Worm (Caenorhabditis elegans) whole organism, young adult: ENCODE data around the gene T01G6.10.

Experiments used
- F33H1.4 ChIP-seq: fragments of 200-800 bp; sonication (Bioruptor generic); IDR thresholded peaks from 2 replicates; pipeline ENCODE4 v1.3.6; 2022; ENCODE audit warnings: missing genetic modification reagents, missing genetic modification characterization, missing compliant biosample characterization
- F37B4.10 ChIP-seq: fragments of 200-800 bp; sonication (Bioruptor generic); IDR thresholded peaks from 2 replicates; pipeline ENCODE4 v1.3.6; 2022; ENCODE audit warnings: missing genetic modification characterization, missing compliant biosample characterization
- F39B2.1 ChIP-seq: fragments of 200-800 bp; sonication (Bioruptor generic); IDR thresholded peaks from 2 replicates; pipeline ENCODE4 v1.3.6; 2022; ENCODE audit warnings: missing genetic modification reagents, missing genetic modification characterization, missing compliant biosample characterization
- Y67H2A.10 ChIP-seq: fragments of 200-800 bp; sonication (Bioruptor generic); conservative IDR thresholded peaks from 2 replicates; pipeline ENCODE4 v1.3.6; 2022; ENCODE audit warnings: missing genetic modification reagents, missing genetic modification characterization, missing compliant biosample characterization
- athp-1 ChIP-seq: sonication (generic microtip); optimal IDR thresholded peaks from 2 replicates; lab custom pipeline; 2017; ENCODE audit warnings: mild to moderate bottlenecking, missing genetic modification characterization, missing compliant biosample characterization
- attf-5 ChIP-seq: fragments of 200-800 bp; sonication (Bioruptor generic); optimal IDR thresholded peaks from 2 replicates; lab custom pipeline; 2018; ENCODE audit warnings: mild to moderate bottlenecking, missing genetic modification characterization, missing compliant biosample characterization
- bed-2 ChIP-seq: fragments of 200-800 bp; sonication (Bioruptor generic); IDR thresholded peaks from 2 replicates; pipeline ENCODE4 v1.3.6; 2022; ENCODE audit warnings: missing genetic modification reagents, missing genetic modification characterization, missing compliant biosample characterization
- cebp-1 ChIP-seq, 2 experiments: fragments of 200-800 bp in 1 of 2; sonication (Bioruptor generic) in 1 of 2; sonication (generic microtip) in 1 of 2; IDR thresholded peaks in 1 of 2; optimal IDR thresholded peaks in 1 of 2; 2 replicates each; pipeline versions ENCODE4 v1.3.6 to Lab custom; 2017 to 2022; ENCODE audit warnings: missing compliant biosample characterization in 2 of 2, missing genetic modification characterization in 2 of 2, mild to moderate bottlenecking in 1 of 2, missing genetic modification reagents in 1 of 2, moderate library complexity in 1 of 2
- cebp-2 ChIP-seq: fragments of 200-800 bp; sonication (Bioruptor generic); IDR thresholded peaks from 2 replicates; pipeline ENCODE4 v1.3.6; 2022; ENCODE audit warnings: missing genetic modification characterization, missing compliant biosample characterization
- dox-1 ChIP-seq: fragments of 200-800 bp; sonication (Bioruptor generic); IDR thresholded peaks from 2 replicates; pipeline ENCODE4 v1.3.6; 2022; ENCODE audit warnings: missing genetic modification reagents, missing genetic modification characterization, missing compliant biosample characterization
- ekl-4 ChIP-seq: fragments of 200-800 bp; sonication (Bioruptor generic); IDR thresholded peaks from 2 replicates; pipeline ENCODE4 v1.3.6; 2022; ENCODE audit warnings: missing genetic modification reagents, missing genetic modification characterization, missing compliant biosample characterization
- fkh-3 ChIP-seq: sonication (generic microtip); optimal IDR thresholded peaks from 2 replicates; lab custom pipeline; 2016; ENCODE audit warnings: mild to moderate bottlenecking, missing genetic modification characterization, missing compliant biosample characterization
- gei-17 ChIP-seq: fragments of 200-800 bp; sonication (Bioruptor generic); optimal IDR thresholded peaks from 2 replicates; lab custom pipeline; 2018; ENCODE audit warnings: mild to moderate bottlenecking, missing genetic modification characterization, missing compliant biosample characterization
- him-1 ChIP-seq: sonication (generic microtip); optimal IDR thresholded peaks from 2 replicates; lab custom pipeline; 2016; ENCODE audit warnings: missing genotype, missing genetic modification reagents, missing genetic modification characterization, missing compliant biosample characterization
- hlh-12 ChIP-seq: sonication (generic microtip); optimal IDR thresholded peaks from 2 replicates; lab custom pipeline; 2016; ENCODE audit warnings: missing genetic modification characterization, missing compliant biosample characterization
- hmg-1.2 ChIP-seq: fragments of 200-800 bp; sonication (Bioruptor generic); IDR thresholded peaks from 2 replicates; pipeline ENCODE4 v1.3.6; 2022; ENCODE audit warnings: missing genetic modification reagents, missing genetic modification characterization, missing compliant biosample characterization
- hrde-1 ChIP-seq: sonication (generic microtip); optimal IDR thresholded peaks from 2 replicates; lab custom pipeline; 2016; ENCODE audit warnings: missing genetic modification characterization, mild to moderate bottlenecking, missing compliant biosample characterization, moderate library complexity, missing genotype, missing genetic modification reagents, borderline replicate concordance
- lin-40 ChIP-seq: sonication (generic microtip); optimal IDR thresholded peaks from 2 replicates; lab custom pipeline; 2016; ENCODE audit warnings: missing genetic modification characterization, mild to moderate bottlenecking, missing compliant biosample characterization, missing genotype, missing genetic modification reagents
- lsl-1 ChIP-seq: fragments of 200-800 bp; sonication (Bioruptor generic); optimal IDR thresholded peaks from 2 replicates; lab custom pipeline; 2018; ENCODE audit warnings: mild to moderate bottlenecking, missing genetic modification characterization, moderate library complexity, missing compliant biosample characterization
- mes-4 ChIP-seq: sonication (generic microtip); optimal IDR thresholded peaks from 2 replicates; lab custom pipeline; 2016; ENCODE audit warnings: missing genotype, missing genetic modification characterization, missing compliant biosample characterization
- mxl-1 ChIP-seq: sonication (generic microtip); optimal IDR thresholded peaks from 2 replicates; lab custom pipeline; 2016; ENCODE audit warnings: missing genetic modification characterization, missing compliant biosample characterization
- nfya-1 ChIP-seq: sonication (generic microtip); optimal IDR thresholded peaks from 2 replicates; lab custom pipeline; 2017; ENCODE audit warnings: antibody characterized with exemption, missing compliant biosample characterization, missing genetic modification characterization, borderline replicate concordance; ENCODE audit not compliant: insufficient read depth
- nfyb-1 ChIP-seq: fragments of 200-800 bp; sonication (Bioruptor generic); IDR thresholded peaks from 2 replicates; pipeline ENCODE4 v1.3.6; 2022; ENCODE audit warnings: missing genetic modification reagents, missing genetic modification characterization, missing compliant biosample characterization
- nhr-80 ChIP-seq: sonication (generic microtip); optimal IDR thresholded peaks from 2 replicates; lab custom pipeline; 2016; ENCODE audit warnings: missing genetic modification characterization, missing compliant biosample characterization
- nhr-90 ChIP-seq: sonication (generic microtip); optimal IDR thresholded peaks from 2 replicates; lab custom pipeline; 2016; ENCODE audit warnings: missing genotype, mild to moderate bottlenecking, missing genetic modification characterization, missing compliant biosample characterization
- snpc-4 ChIP-seq, 5 experiments: fragments of 150-350 bp in 1 of 5; sonication (generic microtip) in 4 of 5; optimal IDR thresholded peaks; 2 replicates each; lab custom pipeline; 2014 to 2018; ENCODE audit warnings: missing genetic modification characterization in 5 of 5, missing biosample characterization in 3 of 5, antibody characterized with exemption in 2 of 5, mild to moderate bottlenecking in 2 of 5, missing compliant biosample characterization in 2 of 5, missing genotype in 2 of 5, moderate library complexity in 2 of 5, missing genetic modification reagents in 1 of 5
- unc-130 ChIP-seq: sonication (generic microtip); optimal IDR thresholded peaks from 2 replicates; lab custom pipeline; 2016; ENCODE audit warnings: missing genetic modification reagents, missing genetic modification characterization, missing compliant biosample characterization
- xnd-1 ChIP-seq: sonication (generic microtip); optimal IDR thresholded peaks from 2 replicates; lab custom pipeline; 2016; ENCODE audit warnings: missing genotype, missing genetic modification reagents, missing genetic modification characterization, missing compliant biosample characterization
- zfh-2 ChIP-seq: fragments of 200-800 bp; sonication (Bioruptor generic); conservative IDR thresholded peaks from 2 replicates; pipeline ENCODE4 v1.3.6; 2022; ENCODE audit warnings: missing genetic modification reagents, missing genetic modification characterization, missing compliant biosample characterization
- zim-3 ChIP-seq: sonication (generic microtip); optimal IDR thresholded peaks from 2 replicates; lab custom pipeline; 2017; ENCODE audit warnings: mild to moderate bottlenecking, missing genetic modification characterization, moderate library complexity, missing compliant biosample characterization
- ztf-18 ChIP-seq: sonication (generic microtip); optimal IDR thresholded peaks from 2 replicates; lab custom pipeline; 2016; ENCODE audit warnings: missing genotype, mild to moderate bottlenecking, missing genetic modification characterization, missing compliant biosample characterization
- ztf-22 ChIP-seq: fragments of 200-800 bp; sonication (Bioruptor generic); optimal IDR thresholded peaks from 2 replicates; lab custom pipeline; 2018; ENCODE audit warnings: mild to moderate bottlenecking, missing genetic modification characterization, moderate library complexity, missing compliant biosample characterization

Gene T01G6.10

DNA sequence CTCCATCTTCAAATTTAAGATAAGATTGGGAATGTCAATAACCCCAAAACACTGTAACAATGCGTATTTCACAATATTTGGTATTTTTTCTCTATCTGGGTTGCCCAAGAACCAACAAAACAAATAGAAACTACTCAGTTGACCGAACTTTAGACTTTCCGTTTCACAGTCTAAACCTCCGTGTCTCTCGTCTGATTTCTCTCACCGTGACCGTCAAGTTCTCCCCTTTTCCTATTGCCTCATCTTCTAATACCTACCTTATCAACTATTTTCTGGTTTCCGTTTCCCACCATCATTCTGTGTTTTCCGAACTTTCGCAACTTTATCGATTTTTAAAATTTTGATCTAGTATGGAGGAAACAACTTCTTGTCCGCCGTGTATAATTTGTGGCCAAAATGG is 8.7 kb downstream of the T01G6.10 start, which contains the start of gene nhr-131:
TSS of gene nhr-131 (plus strand) at position 87 of the 400 bp plus-strand sequence.
- TF ChIP-seq ztf-22 (GFP tag; lab: Kevin White, UChicago) (no peak), dox-1 (GFP tag; lab: Robert Waterston, UW) (peak; percentile 41), lin-40 (peak; percentile 20), nfya-1 (tag; lab: Kevin White, UChicago) (no peak), gei-17 (GFP tag; lab: Kevin White, UChicago) (no peak), attf-5 (peak; percentile 54), nhr-80 (tag; lab: Kevin White, UChicago) (peak; percentile 77), cebp-1 (GFP tag; IDR thresholded peaks at IDR 0.05; lab: Robert Waterston, UW) (peak; percentile 73), cebp-1 (tag; optimal IDR thresholded peaks at IDR 0.05; lab: Kevin White, UChicago) (peak; percentile 89), athp-1 (tag; lab: Kevin White, UChicago) (no peak)

DNA sequence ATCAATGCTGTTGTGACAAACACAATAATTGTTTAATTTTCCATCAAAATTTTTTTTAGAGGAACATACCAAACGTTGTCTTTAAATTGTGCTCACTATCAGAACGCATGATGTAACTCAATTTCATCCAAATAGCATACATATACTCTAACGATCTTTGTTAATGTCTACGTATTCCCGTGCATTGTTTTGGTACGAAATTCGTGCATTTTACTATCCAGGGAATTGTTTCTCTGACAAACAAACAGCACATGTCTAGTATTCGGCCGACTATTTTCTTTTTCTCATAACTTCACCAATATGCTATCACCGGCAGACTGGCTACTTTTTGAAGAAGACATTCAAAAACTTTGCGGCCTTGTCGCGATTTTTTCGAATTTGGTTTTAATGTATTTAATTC is 11.6 kb downstream of the T01G6.10 start, which contains the start of gene str-196:
TSS of gene str-196 (plus strand) at position 301 of the 400 bp plus-strand sequence.
- no peak for TF ChIP-seq nfya-1 (tag; lab: Kevin White, UChicago)
- no peak for TF ChIP-seq ekl-4
- no peak for TF ChIP-seq zim-3 (tag; lab: Kevin White, UChicago)
- TF ChIP-seq xnd-1 (tag; lab: Kevin White, UChicago), result no peak
- no peak for TF ChIP-seq fkh-3 (tag; lab: Kevin White, UChicago)

- TF ChIP-seq F37B4.10, result no peak
- TF ChIP-seq nhr-80 (tag; lab: Kevin White, UChicago), result peak; percentile 27
These were observed 13.7 kb downstream of the T01G6.10 start, which contains the start of gene nhr-106 for ce11 chrV:489320-489719. Gene nhr-106, plus strand, starts transcription at chrV:489620.

DNA sequence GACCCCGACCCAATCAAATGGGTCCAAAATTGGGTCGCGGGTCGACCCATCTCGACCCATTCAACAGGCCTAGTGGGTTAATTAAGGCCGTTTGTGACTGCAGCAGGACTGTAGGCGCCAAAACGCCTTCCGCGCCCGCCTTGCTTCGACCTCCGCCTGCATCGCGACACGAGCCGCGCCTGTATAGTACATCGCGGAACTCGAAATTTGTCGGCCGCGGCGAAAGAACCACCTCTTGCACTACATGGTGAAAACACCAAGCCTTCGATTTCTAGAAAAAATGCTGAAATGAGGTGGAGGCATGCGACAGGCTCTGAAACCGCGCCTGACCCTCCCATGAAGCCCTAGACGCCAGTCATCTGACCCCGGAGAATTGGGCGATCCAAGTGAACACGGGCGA is 15.0 kb downstream of the T01G6.10 start:
- TF ChIP-seq mxl-1, result no peak
- no peak for TF ChIP-seq ztf-22 (GFP tag; lab: Kevin White, UChicago)
- TF ChIP-seq cebp-2 (GFP tag; lab: Robert Waterston, UW), result no peak
- TF ChIP-seq lsl-1 (GFP tag; lab: Kevin White, UChicago), result no peak
- TF ChIP-seq zfh-2 (GFP tag; lab: Robert Waterston, UW), result peak; percentile 58
- no peak for TF ChIP-seq unc-130 (GFP tag; lab: Kevin White, UChicago)
- TF ChIP-seq nfyb-1 (GFP tag; lab: Robert Waterston, UW), result no peak
- TF ChIP-seq snpc-4 (GFP tag; optimal IDR thresholded peaks at IDR 0.05; lab: Kevin White, UChicago), result no peak
- TF ChIP-seq snpc-4 (tag; optimal IDR thresholded peaks at IDR 0.05; lab: Kevin White, UChicago), result peak in 2 of 4 experiments; percentile 57 to 72
- no peak for TF ChIP-seq F33H1.4
- no peak for TF ChIP-seq ztf-18 (tag; lab: Kevin White, UChicago)
- TF ChIP-seq hlh-12 (tag; lab: Kevin White, UChicago), result no peak
- TF ChIP-seq nhr-90, result no peak
- no peak for TF ChIP-seq hrde-1
- no peak for TF ChIP-seq mes-4
- TF ChIP-seq Y67H2A.10 (GFP tag; lab: Robert Waterston, UW), result no peak
- TF ChIP-seq hmg-1.2 (GFP tag; lab: Robert Waterston, UW), result peak; percentile 13; the same call in 1 of the 2 replicates
- no peak for TF ChIP-seq him-1 (tag; lab: Kevin White, UChicago)
- no peak for TF ChIP-seq F39B2.1
- no peak for TF ChIP-seq bed-2 (GFP tag; lab: Robert Waterston, UW)
- TF ChIP-seq, all 124 proteins: peak for 3
